Worm (Caenorhabditis elegans) whole organism, L4 larva: ENCODE measurements around the gene F08D12.4.

ENCODE experiments used
- D1046.2 ChIP-seq: fragments of 200-800 bp; sonication (Bioruptor generic); IDR thresholded peaks from 2 replicates; pipeline ENCODE4 v1.3.6; 2022; ENCODE audit warnings: missing genetic modification characterization, missing compliant biosample characterization
- F26F4.8 ChIP-seq: fragments of 200-800 bp; sonication (Bioruptor generic); conservative IDR thresholded peaks from 2 replicates; pipeline ENCODE4 v1.3.6; 2022; ENCODE audit warnings: missing genetic modification characterization, missing compliant biosample characterization
- F37D6.2 ChIP-seq: sonication (generic microtip); optimal IDR thresholded peaks from 2 replicates; lab custom pipeline; 2016; ENCODE audit warnings: mild to moderate bottlenecking, missing genetic modification characterization, missing compliant biosample characterization
- F49E8.2 ChIP-seq: sonication (generic microtip); optimal IDR thresholded peaks from 2 replicates; lab custom pipeline; 2016; ENCODE audit warnings: missing compliant biosample characterization, mild to moderate bottlenecking, missing genetic modification characterization, borderline replicate concordance
- T20F7.1 ChIP-seq: fragments of 200-800 bp; sonication (Bioruptor generic); optimal IDR thresholded peaks from 2 replicates; lab custom pipeline; 2018; ENCODE audit warnings: mild to moderate bottlenecking, missing genetic modification characterization, missing compliant biosample characterization
- T26A8.4 ChIP-seq: fragments of 200-800 bp; sonication (Bioruptor generic); IDR thresholded peaks from 2 replicates; pipeline ENCODE4 v1.3.6; 2022; ENCODE audit warnings: missing genetic modification characterization, missing compliant biosample characterization
- Y48G9A.11 ChIP-seq: fragments of 200-800 bp; sonication (Bioruptor generic); IDR thresholded peaks from 2 replicates; pipeline ENCODE4 v1.3.6; 2022; ENCODE audit warnings: missing genetic modification reagents, missing genetic modification characterization, missing compliant biosample characterization
- ZK337.2 ChIP-seq: fragments of 200-800 bp; sonication (Bioruptor generic); IDR thresholded peaks from 2 replicates; pipeline ENCODE4 v1.3.6; 2022; ENCODE audit warnings: missing genetic modification reagents, missing genetic modification characterization, missing compliant biosample characterization
- ama-1 ChIP-seq: fragments of 150-350 bp; optimal IDR thresholded peaks from 2 replicates; lab custom pipeline; 2014; ENCODE audit warnings: inconsistent platforms, mixed read lengths
- ceh-20 ChIP-seq: fragments of 200-800 bp; sonication (Bioruptor generic); IDR thresholded peaks from 2 replicates; pipeline ENCODE4 v1.3.6; 2022; ENCODE audit warnings: missing genetic modification reagents, missing genetic modification characterization, missing compliant biosample characterization
- ceh-28 ChIP-seq: fragments of 150-350 bp; optimal IDR thresholded peaks from 2 replicates; lab custom pipeline; 2014; ENCODE audit warnings: missing biosample characterization, missing genetic modification reagents, missing genetic modification characterization
- ceh-44 ChIP-seq: fragments of 200-800 bp; sonication (Bioruptor generic); IDR thresholded peaks from 2 replicates; pipeline ENCODE4 v1.3.6; 2022; ENCODE audit warnings: missing genetic modification reagents, missing genetic modification characterization, missing compliant biosample characterization
- ceh-62 ChIP-seq: sonication (generic microtip); optimal IDR thresholded peaks from 2 replicates; lab custom pipeline; 2017; ENCODE audit warnings: missing biosample characterization, missing genetic modification characterization
- ceh-82 ChIP-seq: sonication (generic microtip); optimal IDR thresholded peaks from 2 replicates; lab custom pipeline; 2017; ENCODE audit warnings: missing biosample characterization, missing genetic modification characterization
- ces-1 ChIP-seq: fragments of 150-350 bp; sonication (generic microtip); optimal IDR thresholded peaks from 4 replicates; lab custom pipeline; 2014; ENCODE audit warnings: missing biosample characterization, missing genetic modification reagents, missing genetic modification characterization
- cey-2 ChIP-seq: sonication (generic microtip); optimal IDR thresholded peaks from 3 replicates; lab custom pipeline; 2017; ENCODE audit warnings: missing genetic modification characterization, mild to moderate bottlenecking, missing compliant biosample characterization, antibody characterized with exemption, borderline replicate concordance; ENCODE audit not compliant: insufficient read depth
- ctbp-1 ChIP-seq: fragments of 200-800 bp; sonication (Bioruptor generic); IDR thresholded peaks from 2 replicates; pipeline ENCODE4 v1.3.6; 2022; ENCODE audit warnings: missing genetic modification reagents, missing genetic modification characterization, missing compliant biosample characterization
- daf-16 ChIP-seq, 3 experiments: sonication (generic microtip); optimal IDR thresholded peaks; 2 replicates each; lab custom pipeline; 2016 to 2017; ENCODE audit warnings: missing genetic modification characterization in 3 of 3, missing genetic modification reagents in 3 of 3, mild to moderate bottlenecking in 2 of 3, missing compliant biosample characterization in 2 of 3, missing biosample characterization in 1 of 3, moderate library complexity in 1 of 3
- dmd-6 ChIP-seq: fragments of 200-800 bp; sonication (Bioruptor generic); IDR thresholded peaks from 2 replicates; pipeline ENCODE4 v1.3.6; 2022; ENCODE audit warnings: missing genetic modification reagents, missing genetic modification characterization, missing compliant biosample characterization
- dmd-8 ChIP-seq: fragments of 200-800 bp; sonication (Bioruptor generic); IDR thresholded peaks from 2 replicates; pipeline ENCODE4 v1.3.6; 2022; ENCODE audit warnings: missing genetic modification characterization, missing compliant biosample characterization
- dmd-9 ChIP-seq: fragments of 200-800 bp; sonication (Bioruptor generic); IDR thresholded peaks from 2 replicates; pipeline ENCODE4 v1.3.6; 2022; ENCODE audit warnings: missing genetic modification reagents, missing genetic modification characterization, missing compliant biosample characterization
- dpl-1 ChIP-seq: fragments of 150-350 bp; optimal IDR thresholded peaks from 2 replicates; lab custom pipeline; 2014; ENCODE audit warnings: missing biosample characterization, missing genetic modification reagents, missing genetic modification characterization
- duxl-1 ChIP-seq: sonication (generic microtip); optimal IDR thresholded peaks from 2 replicates; lab custom pipeline; 2016; ENCODE audit warnings: mild to moderate bottlenecking, missing genetic modification characterization, moderate library complexity, missing compliant biosample characterization; ENCODE audit not compliant: poor library complexity
- egl-43 ChIP-seq: fragments of 200-800 bp; sonication (Bioruptor generic); IDR thresholded peaks from 2 replicates; pipeline ENCODE4 v1.3.6; 2022; ENCODE audit warnings: missing genetic modification reagents, missing genetic modification characterization, missing compliant biosample characterization
- fos-1 ChIP-seq: fragments of 150-350 bp; optimal IDR thresholded peaks from 2 replicates; lab custom pipeline; 2014; ENCODE audit warnings: missing biosample characterization, missing genetic modification characterization
- gei-8 ChIP-seq: fragments of 200-800 bp; sonication (Bioruptor generic); optimal IDR thresholded peaks from 2 replicates; lab custom pipeline; 2018; ENCODE audit warnings: mild to moderate bottlenecking, missing genetic modification characterization, missing compliant biosample characterization
- hif-1 ChIP-seq, 2 experiments: sonication (generic microtip); optimal IDR thresholded peaks; 2 replicates each; lab custom pipeline; 2016 to 2017; ENCODE audit warnings: missing compliant biosample characterization in 2 of 2, missing genetic modification characterization in 2 of 2, missing genetic modification reagents in 2 of 2, missing genotype in 2 of 2, mild to moderate bottlenecking in 1 of 2
- hlh-11 ChIP-seq: fragments of 200-800 bp; sonication (Bioruptor generic); optimal IDR thresholded peaks from 2 replicates; lab custom pipeline; 2018; ENCODE audit warnings: mild to moderate bottlenecking, missing genetic modification characterization, missing compliant biosample characterization
- hlh-30 ChIP-seq: sonication (generic microtip); optimal IDR thresholded peaks from 2 replicates; lab custom pipeline; 2017; ENCODE audit warnings: antibody characterized with exemption, mild to moderate bottlenecking, missing genetic modification characterization, missing compliant biosample characterization; ENCODE audit not compliant: insufficient read depth
- lin-1 ChIP-seq: fragments of 200-800 bp; sonication (Bioruptor generic); IDR thresholded peaks from 2 replicates; pipeline ENCODE4 v1.3.6; 2022; ENCODE audit warnings: missing genetic modification reagents, missing genetic modification characterization, missing compliant biosample characterization
- lin-38 ChIP-seq: fragments of 200-800 bp; sonication (Bioruptor generic); IDR thresholded peaks from 2 replicates; pipeline ENCODE4 v1.3.6; 2022; ENCODE audit warnings: missing genetic modification reagents, missing genetic modification characterization, missing compliant biosample characterization
- lin-39 ChIP-seq: fragments of 150-350 bp; optimal IDR thresholded peaks from 2 replicates; lab custom pipeline; 2014; ENCODE audit warnings: missing biosample characterization, missing genetic modification reagents, missing genetic modification characterization
- mes-2 ChIP-seq: sonication (generic microtip); optimal IDR thresholded peaks from 2 replicates; lab custom pipeline; 2016; ENCODE audit warnings: missing genotype, mild to moderate bottlenecking, missing genetic modification characterization, missing compliant biosample characterization; ENCODE audit not compliant: poor library complexity, severe bottlenecking
- nhr-102 ChIP-seq: sonication (generic microtip); optimal IDR thresholded peaks from 2 replicates; lab custom pipeline; 2016; ENCODE audit warnings: mild to moderate bottlenecking, missing genetic modification characterization, moderate library complexity, missing compliant biosample characterization
- nhr-11 ChIP-seq: fragments of 150-350 bp; optimal IDR thresholded peaks from 2 replicates; lab custom pipeline; 2014; ENCODE audit warnings: missing biosample characterization, missing genetic modification characterization
- nhr-28 ChIP-seq: fragments of 150-350 bp; optimal IDR thresholded peaks from 2 replicates; lab custom pipeline; 2014; ENCODE audit warnings: missing biosample characterization, missing genetic modification characterization
- nhr-6 ChIP-seq: fragments of 150-350 bp; optimal IDR thresholded peaks from 2 replicates; lab custom pipeline; 2014; ENCODE audit warnings: missing biosample characterization, missing genetic modification characterization
- pqm-1 ChIP-seq: sonication (generic microtip); optimal IDR thresholded peaks from 2 replicates; lab custom pipeline; 2017; ENCODE audit warnings: missing biosample characterization, missing genetic modification characterization
- skn-1 ChIP-seq: fragments of 150-350 bp; optimal IDR thresholded peaks from 2 replicates; lab custom pipeline; 2014; ENCODE audit warnings: missing biosample characterization, missing genetic modification characterization
- tra-1 ChIP-seq: fragments of 200-800 bp; sonication (Bioruptor generic); IDR thresholded peaks from 2 replicates; pipeline ENCODE4 v1.3.6; 2022; ENCODE audit warnings: missing genetic modification reagents, missing genetic modification characterization, missing compliant biosample characterization
- unc-130 ChIP-seq: sonication (generic microtip); optimal IDR thresholded peaks from 2 replicates; lab custom pipeline; 2016; ENCODE audit warnings: missing genetic modification reagents, missing genetic modification characterization, missing compliant biosample characterization
- unc-62 ChIP-seq, 3 experiments: fragments of 150-350 bp in 1 of 3; sonication (generic microtip); optimal IDR thresholded peaks in 2 of 3; peaks in 1 of 3; 1 replicate in 1 of 3; 2 replicates in 2 of 3; lab custom pipeline; 2014 to 2017; ENCODE audit warnings: missing biosample characterization in 3 of 3, missing genetic modification characterization in 3 of 3, missing genetic modification reagents in 3 of 3, missing genotype in 1 of 3
- zag-1 ChIP-seq: fragments of 150-350 bp; optimal IDR thresholded peaks from 2 replicates; lab custom pipeline; 2014; ENCODE audit warnings: missing biosample characterization, missing genetic modification characterization
- zfp-3 ChIP-seq: fragments of 200-800 bp; sonication (Bioruptor generic); conservative IDR thresholded peaks from 2 replicates; pipeline ENCODE4 v1.3.6; 2022; ENCODE audit warnings: missing genetic modification reagents, missing genetic modification characterization, missing compliant biosample characterization
- zip-2 ChIP-seq: fragments of 150-350 bp; optimal IDR thresholded peaks from 2 replicates; lab custom pipeline; 2014; ENCODE audit warnings: missing biosample characterization, missing genetic modification characterization

Gene F08D12.4

DNA sequence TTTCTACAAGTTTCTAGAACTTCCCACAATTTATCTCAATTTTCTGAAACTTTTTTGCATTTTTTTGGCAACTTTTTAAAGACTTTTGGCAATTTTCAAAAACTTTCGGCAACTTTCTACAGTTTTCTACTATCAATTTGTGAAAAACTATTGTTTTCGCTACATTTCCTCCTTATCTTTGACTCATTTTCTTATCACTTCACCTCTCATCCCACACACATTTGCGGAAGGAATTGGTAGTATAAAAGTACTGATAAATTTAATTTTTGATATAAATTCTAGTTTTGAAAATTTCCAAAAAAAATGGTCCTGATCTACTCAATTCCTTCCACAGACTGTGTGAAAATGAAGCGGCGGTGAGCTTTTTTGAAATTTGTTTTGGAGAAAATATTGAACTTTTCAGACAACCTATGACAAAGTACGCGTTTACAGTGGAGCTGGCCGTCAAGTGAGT is 28.3 kb upstream of the F08D12.4 start, which contains the start of gene F29A7.4:
F29A7.4 (plus strand) TSS at position 404 of the 454 bp plus-strand sequence.
- TF ChIP-seq daf-16 (GFP tag; optimal IDR thresholded peaks at IDR 0.05; lab: Kevin White, UChicago) (no peak), daf-16 (tag; optimal IDR thresholded peaks at IDR 0.05; lab: Kevin White, UChicago) (peak; percentile 49), ctbp-1 (no peak), nhr-28 (peak; percentile 74), pqm-1 (tag; lab: Kevin White, UChicago) (peak; percentile 18)

DNA sequence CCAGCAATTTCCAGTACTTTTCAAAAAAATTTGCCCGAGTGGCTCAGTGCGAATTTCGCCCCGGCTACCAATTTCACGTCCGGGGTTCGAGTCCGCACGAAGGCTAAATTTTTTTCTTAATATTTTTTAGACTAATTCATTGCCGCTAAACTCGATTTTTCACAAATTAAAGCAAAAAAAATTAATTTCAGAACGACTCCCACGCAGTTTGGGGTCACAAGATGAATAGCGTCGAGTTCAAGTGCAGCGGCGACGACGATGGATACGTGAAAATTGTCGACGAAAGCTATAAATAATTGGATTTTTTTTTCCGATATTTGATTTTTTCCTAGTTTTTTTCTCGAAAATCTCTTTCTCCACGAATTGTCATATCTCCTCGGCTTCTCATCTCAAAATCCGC is 26.7 kb upstream of the F08D12.4 start:
- TF ChIP-seq hlh-11 (no peak), zag-1 (tag; lab: Kevin White, UChicago) (no peak), daf-16 (GFP tag; optimal IDR thresholded peaks at IDR 0.05; lab: Kevin White, UChicago) (no peak), daf-16 (tag; optimal IDR thresholded peaks at IDR 0.05; lab: Kevin White, UChicago) (peak; percentile 28), gei-8 (GFP tag; lab: Kevin White, UChicago) (no peak), lin-38 (GFP tag; lab: Robert Waterston, UW) (peak; percentile 73), ceh-44 (GFP tag; lab: Robert Waterston, UW) (no peak), F26F4.8 (no peak), nhr-102 (no peak), ceh-28 (no peak), lin-39 (no peak), T26A8.4 (GFP tag; lab: Robert Waterston, UW) (no peak), ceh-82 (tag; lab: Kevin White, UChicago) (no peak), lin-1 (no peak), hlh-30 (tag; lab: Kevin White, UChicago) (no peak), ces-1 (no peak), cey-2 (tag; lab: Kevin White, UChicago) (no peak), unc-62 (GFP tag; optimal IDR thresholded peaks at IDR 0.05 in 1 of 2; lab: Kevin White, UChicago) (no peak), unc-62 (tag; optimal IDR thresholded peaks at IDR 0.05; lab: Kevin White, UChicago) (no peak), zip-2 (tag; lab: Kevin White, UChicago) (no peak)

DNA sequence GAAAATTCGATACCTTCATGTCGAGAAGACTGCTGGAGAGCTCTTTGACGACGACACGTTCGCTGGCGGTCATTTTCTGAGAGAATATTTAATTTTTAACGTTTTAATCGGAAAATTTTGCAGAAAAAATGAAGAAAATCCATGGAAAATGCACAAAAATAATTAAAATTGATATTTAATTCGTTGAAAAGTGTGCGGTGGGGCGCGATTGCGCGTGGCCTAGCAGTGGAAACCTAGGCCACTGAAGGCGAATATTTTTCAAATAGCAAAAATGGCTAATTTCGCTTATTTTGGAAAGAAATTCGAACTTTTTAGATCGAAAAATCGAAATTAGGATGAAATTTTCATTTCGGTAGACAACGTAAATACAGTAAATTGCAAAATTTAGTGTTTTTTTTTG is 25.4 kb upstream of the F08D12.4 start, which contains the start of gene F29A7.6:
F29A7.6 (minus strand) TSS at position 76 of the 400 bp plus-strand sequence.
- no peak for TF ChIP-seq cey-2 (tag; lab: Kevin White, UChicago)
- TF ChIP-seq D1046.2 (GFP tag; lab: Robert Waterston, UW): no peak
- TF ChIP-seq lin-38 (GFP tag; lab: Robert Waterston, UW): peak; percentile 98
- no peak for TF ChIP-seq skn-1 (tag; lab: Kevin White, UChicago)
- no peak for TF ChIP-seq zfp-3 (GFP tag; lab: Robert Waterston, UW)
- TF ChIP-seq F26F4.8: no peak
- TF ChIP-seq F37D6.2 (tag; lab: Kevin White, UChicago): no peak
- TF ChIP-seq lin-1: no peak
- no peak for TF ChIP-seq dmd-8 (GFP tag; lab: Robert Waterston, UW)
- TF ChIP-seq ceh-20: no peak
- peak in 1 of 2 experiments; percentile 80 for TF ChIP-seq hif-1 (tag; optimal IDR thresholded peaks at IDR 0.05; lab: Kevin White, UChicago)
- TF ChIP-seq T20F7.1 (GFP tag; lab: Kevin White, UChicago): no peak
- TF ChIP-seq nhr-11 (tag; lab: Kevin White, UChicago): peak; percentile 10
- peak; percentile 10 for TF ChIP-seq F49E8.2 (tag; lab: Kevin White, UChicago)
- TF ChIP-seq nhr-6 (tag; lab: Kevin White, UChicago): peak; percentile 3
- TF ChIP-seq fos-1 (tag; lab: Kevin White, UChicago): no peak
- peak; percentile 56 for TF ChIP-seq dpl-1 (GFP tag; lab: Kevin White, UChicago)
- TF ChIP-seq tra-1 (GFP tag; lab: Robert Waterston, UW): 0 out of 2 replicates have a peak, but pooled peaks have one; percentile 6
- peak; percentile 25 for TF ChIP-seq hlh-11
- 0 out of 2 replicates have a peak, but pooled peaks have one; percentile 26 for TF ChIP-seq dmd-9 (GFP tag; lab: Robert Waterston, UW)
- peak; percentile 69 for TF ChIP-seq unc-130 (GFP tag; lab: Kevin White, UChicago)
- TF ChIP-seq mes-2 (tag; lab: Kevin White, UChicago): peak; percentile 97
- TF ChIP-seq ama-1 (lab: Kevin White, UChicago): no peak
- TF ChIP-seq duxl-1: no peak
- no peak for TF ChIP-seq egl-43 (GFP tag; lab: Robert Waterston, UW)
- peak; percentile 67; the same call in 1 of the 2 replicates for TF ChIP-seq ZK337.2 (GFP tag; lab: Robert Waterston, UW)
- TF ChIP-seq ceh-62: no peak
- no peak for TF ChIP-seq Y48G9A.11 (GFP tag; lab: Robert Waterston, UW)
- no peak for TF ChIP-seq ceh-82 (tag; lab: Kevin White, UChicago)
- peak; percentile 12 for TF ChIP-seq nhr-28
- peak; percentile 50; the same call in 1 of the 2 replicates for TF ChIP-seq dmd-6 (GFP tag; lab: Robert Waterston, UW)
